Fruit fly (Drosophila melanogaster) whole organism: ENCODE measurements around the gene CG31088.

Source experiments
- CG8478 ChIP-seq: fragments of >200 bp; optimal IDR thresholded peaks from 2 replicates; lab custom pipeline; 2018; ENCODE audit warnings: inconsistent platforms
- Dll ChIP-seq: fragments of >200 bp; optimal IDR thresholded peaks from 2 replicates; lab custom pipeline; 2017
- EcR ChIP-seq, 2 experiments: fragments of >200 bp; optimal IDR thresholded peaks; 2 replicates each; lab custom pipeline; 2017; ENCODE audit warnings: missing biosample characterization in 2 of 2, missing genetic modification characterization in 2 of 2, missing genetic modification reagents in 2 of 2
- pan ChIP-seq: fragments of >200 bp; optimal IDR thresholded peaks from 2 replicates; lab custom pipeline; 2017
- psq ChIP-seq: fragments of >200 bp; optimal IDR thresholded peaks from 2 replicates; lab custom pipeline; 2017
- usp ChIP-seq: fragments of >200 bp; optimal IDR thresholded peaks from 2 replicates; lab custom pipeline; 2017; ENCODE audit warnings: missing biosample characterization, missing genetic modification characterization, mixed read lengths

dm6 chr3R:15985762-15986214 is 35.0 kb upstream of the CG31088 start, which contains the start of gene srp:
- no peak for TF ChIP-seq CG8478 (lab: Kevin White, UChicago)
- TF ChIP-seq EcR (GFP tag; optimal IDR thresholded peaks at IDR 0.05; lab: Kevin White, UChicago), result no peak
- TF ChIP-seq usp, result no peak
- no peak for TF ChIP-seq psq (lab: Kevin White, UChicago)
- TF ChIP-seq pan (lab: Kevin White, UChicago), result no peak
- TF ChIP-seq Dll (lab: Kevin White, UChicago), result no peak
